Worm (Caenorhabditis elegans) whole organism, L4 larva: ENCODE results near the gene C55A6.1.

ENCODE experiments used
- dmd-6 ChIP-seq: fragments of 200-800 bp; sonication (Bioruptor generic); IDR thresholded peaks from 2 replicates; pipeline ENCODE4 v1.3.6; 2022; ENCODE audit warnings: missing genetic modification reagents, missing genetic modification characterization, missing compliant biosample characterization
- egl-27 ChIP-seq: sonication (generic microtip); optimal IDR thresholded peaks from 3 replicates; lab custom pipeline; 2017; ENCODE audit warnings: missing biosample characterization, missing genetic modification reagents, missing genetic modification characterization
- lin-13 ChIP-seq: fragments of 150-350 bp; optimal IDR thresholded peaks from 2 replicates; lab custom pipeline; 2014; ENCODE audit warnings: missing biosample characterization, missing genetic modification reagents, missing genetic modification characterization
- unc-130 ChIP-seq: sonication (generic microtip); optimal IDR thresholded peaks from 2 replicates; lab custom pipeline; 2016; ENCODE audit warnings: missing genetic modification reagents, missing genetic modification characterization, missing compliant biosample characterization

DNA sequence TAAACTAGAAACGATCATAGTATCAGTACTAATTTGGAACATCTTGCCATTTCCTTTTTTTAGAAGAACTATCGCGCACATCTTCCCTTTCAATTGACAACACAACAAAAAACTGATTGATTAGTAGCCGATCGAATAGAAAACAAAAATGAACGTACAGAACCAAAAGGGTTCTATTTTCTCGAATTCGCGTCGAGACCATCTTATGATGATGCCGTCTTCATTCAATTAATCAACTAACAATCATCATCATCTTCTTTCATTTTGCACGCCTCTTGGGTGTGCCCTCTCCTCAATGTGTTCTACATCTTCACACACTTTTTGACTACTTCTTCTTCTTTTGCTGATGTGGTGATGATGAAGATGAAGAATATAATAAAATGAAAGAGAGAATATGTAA is 5.0 kb downstream of the C55A6.1 start:
- TF ChIP-seq lin-13 (GFP tag; lab: Kevin White, UChicago) (no peak), dmd-6 (no peak), egl-27 (tag; lab: Kevin White, UChicago) (no peak), unc-130 (GFP tag; lab: Kevin White, UChicago) (no peak)
